Worm (Caenorhabditis elegans): ENCODE data around the gene C06A1.7.

- TF ChIP-seq aly-1 (tag; optimal IDR thresholded peaks at IDR 0.05), result no peak
- TF ChIP-seq ceh-36 (tag; optimal IDR thresholded peaks at IDR 0.05), result no peak
- TF ChIP-seq ama-1 (optimal IDR thresholded peaks at IDR 0.05), result no peak
- no peak for TF ChIP-seq ceh-13 (GFP tag; optimal IDR thresholded peaks at IDR 0.05)
Measured at ce11 chrII:10570302-10570701, 5.6 kb downstream of the C06A1.7 start, which contains the start of gene txt-13.

Measured in whole organism, early embryonic.